Fruit fly (Drosophila melanogaster): ENCODE measurements around the gene Roc1b.

dm6 chr3L:340569-340968 is 17.2 kb upstream of the Roc1b start:
- TF ChIP-seq h (optimal IDR thresholded peaks at IDR 0.05) (no peak), Myc (optimal IDR thresholded peaks at IDR 0.05) (no peak)
